Worm (Caenorhabditis elegans) whole organism, mixed stage, embryonic: Measurements from ENCODE around the gene C23H4.8.

ENCODE experiments used
- M03D4.4 ChIP-seq: sonication (generic microtip); optimal IDR thresholded peaks from 2 replicates; lab custom pipeline; 2017; ENCODE audit warnings: mild to moderate bottlenecking, missing genetic modification characterization, missing compliant biosample characterization
- bed-3 ChIP-seq: fragments of 200-800 bp; sonication (Bioruptor generic); optimal IDR thresholded peaks from 3 replicates; lab custom pipeline; 2018; ENCODE audit warnings: mild to moderate bottlenecking, missing genetic modification characterization, moderate library complexity, missing compliant biosample characterization
- blmp-1 ChIP-seq: fragments of 150-350 bp; optimal IDR thresholded peaks from 2 replicates; lab custom pipeline; 2014; ENCODE audit warnings: missing biosample characterization, missing genetic modification characterization
- ceh-39 ChIP-seq: fragments of 150-350 bp; optimal IDR thresholded peaks from 2 replicates; lab custom pipeline; 2014; ENCODE audit warnings: missing biosample characterization, missing genetic modification characterization
- ceh-43 ChIP-seq: fragments of 200-800 bp; sonication (Bioruptor generic); optimal IDR thresholded peaks from 2 replicates; lab custom pipeline; 2018; ENCODE audit warnings: mild to moderate bottlenecking, missing genetic modification characterization, moderate library complexity, missing compliant biosample characterization
- cnd-1 ChIP-seq: fragments of 200-800 bp; sonication (Bioruptor generic); optimal IDR thresholded peaks from 2 replicates; lab custom pipeline; 2018; ENCODE audit warnings: mild to moderate bottlenecking, missing genetic modification characterization, missing compliant biosample characterization
- drap-1 ChIP-seq: fragments of 200-800 bp; sonication (Bioruptor generic); optimal IDR thresholded peaks from 3 replicates; lab custom pipeline; 2018; ENCODE audit warnings: mild to moderate bottlenecking, missing genetic modification characterization, missing compliant biosample characterization
- elt-1 ChIP-seq: sonication (generic microtip); optimal IDR thresholded peaks from 2 replicates; lab custom pipeline; 2017; ENCODE audit warnings: missing genetic modification characterization, mild to moderate bottlenecking, missing compliant biosample characterization, antibody characterized with exemption, moderate library complexity, borderline replicate concordance; ENCODE audit not compliant: insufficient read depth
- flh-1 ChIP-seq: fragments of 200-800 bp; sonication (Bioruptor generic); optimal IDR thresholded peaks from 2 replicates; lab custom pipeline; 2018; ENCODE audit warnings: mild to moderate bottlenecking, missing genetic modification characterization, moderate library complexity, missing compliant biosample characterization
- ham-2 ChIP-seq: fragments of 200-800 bp; sonication (Bioruptor generic); optimal IDR thresholded peaks from 2 replicates; lab custom pipeline; 2018; ENCODE audit warnings: mild to moderate bottlenecking, missing genetic modification characterization, missing compliant biosample characterization
- hlh-1 ChIP-seq: fragments of 150-350 bp; optimal IDR thresholded peaks from 2 replicates; lab custom pipeline; 2014; ENCODE audit warnings: missing biosample characterization, missing genetic modification reagents, missing genetic modification characterization
- lin-13 ChIP-seq: fragments of 150-350 bp; optimal IDR thresholded peaks from 2 replicates; lab custom pipeline; 2014; ENCODE audit warnings: missing biosample characterization, missing genetic modification characterization
- lin-32 ChIP-seq: fragments of 200-800 bp; sonication (Bioruptor generic); optimal IDR thresholded peaks from 2 replicates; lab custom pipeline; 2018; ENCODE audit warnings: mild to moderate bottlenecking, missing genetic modification characterization, missing compliant biosample characterization
- mab-5 ChIP-seq: fragments of 150-350 bp; optimal IDR thresholded peaks from 2 replicates; lab custom pipeline; 2014; ENCODE audit warnings: missing biosample characterization, missing genetic modification characterization
- mep-1 ChIP-seq: fragments of 150-350 bp; optimal IDR thresholded peaks from 2 replicates; lab custom pipeline; 2017; ENCODE audit warnings: missing biosample characterization, missing genetic modification reagents, missing genetic modification characterization, inconsistent platforms
- mls-2 ChIP-seq: sonication (generic microtip); optimal IDR thresholded peaks from 2 replicates; lab custom pipeline; 2016; ENCODE audit warnings: mild to moderate bottlenecking, missing genetic modification characterization, moderate library complexity, missing compliant biosample characterization
- nhr-12 ChIP-seq: fragments of 150-350 bp; optimal IDR thresholded peaks from 2 replicates; lab custom pipeline; 2014; ENCODE audit warnings: missing biosample characterization, missing genetic modification characterization
- nhr-2 ChIP-seq: fragments of 150-350 bp; optimal IDR thresholded peaks from 2 replicates; lab custom pipeline; 2014; ENCODE audit warnings: missing biosample characterization, missing genetic modification characterization
- nhr-237 ChIP-seq: fragments of 150-350 bp; optimal IDR thresholded peaks from 2 replicates; lab custom pipeline; 2014; ENCODE audit warnings: missing biosample characterization, missing genetic modification characterization
- pha-4 ChIP-seq: fragments of 150-350 bp; optimal IDR thresholded peaks from 2 replicates; lab custom pipeline; 2018; ENCODE audit warnings: missing biosample characterization, missing genetic modification reagents, missing genetic modification characterization
- sem-2 ChIP-seq: fragments of 200-800 bp; sonication (Bioruptor generic); optimal IDR thresholded peaks from 2 replicates; lab custom pipeline; 2018; ENCODE audit warnings: mild to moderate bottlenecking, missing genetic modification characterization, missing compliant biosample characterization
- snpc-4 ChIP-seq: fragments of 150-350 bp; optimal IDR thresholded peaks from 2 replicates; lab custom pipeline; 2014; ENCODE audit warnings: missing biosample characterization, missing genetic modification characterization
- sptf-1 ChIP-seq: sonication (generic microtip); optimal IDR thresholded peaks from 2 replicates; lab custom pipeline; 2017; ENCODE audit warnings: mild to moderate bottlenecking, missing genetic modification characterization, moderate library complexity, missing compliant biosample characterization
- tbx-8 ChIP-seq: fragments of 200-800 bp; sonication (Bioruptor generic); optimal IDR thresholded peaks from 2 replicates; lab custom pipeline; 2018; ENCODE audit warnings: mild to moderate bottlenecking, missing genetic modification characterization, moderate library complexity, missing compliant biosample characterization
- unc-120 ChIP-seq: sonication (generic microtip); optimal IDR thresholded peaks from 2 replicates; lab custom pipeline; 2017; ENCODE audit warnings: missing genetic modification characterization, missing compliant biosample characterization; ENCODE audit not compliant: poor library complexity, severe bottlenecking
- unc-39 ChIP-seq: fragments of 150-350 bp; optimal IDR thresholded peaks from 2 replicates; lab custom pipeline; 2014; ENCODE audit warnings: missing biosample characterization, missing genetic modification characterization
- unc-62 ChIP-seq: fragments of 150-350 bp; optimal IDR thresholded peaks from 2 replicates; lab custom pipeline; 2014; ENCODE audit warnings: missing biosample characterization, missing genetic modification reagents, missing genetic modification characterization
- zip-8 ChIP-seq: fragments of 150-350 bp; optimal IDR thresholded peaks from 2 replicates; lab custom pipeline; 2014; ENCODE audit warnings: missing biosample characterization, missing genetic modification characterization
- ztf-11 ChIP-seq: fragments of 150-350 bp; optimal IDR thresholded peaks from 2 replicates; lab custom pipeline; 2014; ENCODE audit warnings: missing biosample characterization, missing genetic modification characterization

The C23H4.8 gene

ce11 chrX:12172482-12173134, 44.4 kb upstream of the C23H4.8 start:
- peak; percentile 59 for TF ChIP-seq lin-32 (GFP tag; lab: Kevin White, UChicago)
- no peak for TF ChIP-seq unc-39 (tag; lab: Kevin White, UChicago)
- no peak for TF ChIP-seq ham-2 (GFP tag; lab: Kevin White, UChicago)
- TF ChIP-seq bed-3 (GFP tag; lab: Kevin White, UChicago), result no peak
- TF ChIP-seq unc-62 (GFP tag; lab: Kevin White, UChicago), result peak; percentile 18
- no peak for TF ChIP-seq M03D4.4 (tag; lab: Kevin White, UChicago)
- TF ChIP-seq blmp-1 (tag; lab: Kevin White, UChicago), result no peak
- peak; percentile 28 for TF ChIP-seq nhr-2 (tag; lab: Kevin White, UChicago)
- TF ChIP-seq snpc-4 (tag; lab: Kevin White, UChicago), result no peak
- no peak for TF ChIP-seq nhr-12
- no peak for TF ChIP-seq ceh-39
- no peak for TF ChIP-seq drap-1 (GFP tag; lab: Kevin White, UChicago)
- TF ChIP-seq hlh-1, result no peak
- TF ChIP-seq flh-1 (GFP tag; lab: Kevin White, UChicago), result no peak
- TF ChIP-seq tbx-8, result no peak
- no peak for TF ChIP-seq sptf-1 (tag; lab: Kevin White, UChicago)
- peak; percentile 92 for TF ChIP-seq elt-1 (tag; lab: Kevin White, UChicago)

ce11 chrX:12173989-12174388, 43.1 kb upstream of the C23H4.8 start:
- TF ChIP-seq pha-4 (tag; lab: Kevin White, UChicago) (no peak), flh-1 (GFP tag; lab: Kevin White, UChicago) (no peak), lin-13 (tag; lab: Kevin White, UChicago) (no peak), nhr-237 (tag; lab: Kevin White, UChicago) (no peak), ztf-11 (tag; lab: Kevin White, UChicago) (no peak), bed-3 (GFP tag; lab: Kevin White, UChicago) (no peak), cnd-1 (tag; lab: Kevin White, UChicago) (no peak), unc-120 (tag; lab: Kevin White, UChicago) (no peak), ceh-43 (GFP tag; lab: Kevin White, UChicago) (no peak), ham-2 (GFP tag; lab: Kevin White, UChicago) (no peak), zip-8 (tag; lab: Kevin White, UChicago) (no peak), unc-39 (tag; lab: Kevin White, UChicago) (no peak), lin-32 (GFP tag; lab: Kevin White, UChicago) (no peak), mls-2 (tag; lab: Kevin White, UChicago) (no peak), mep-1 (tag; lab: Kevin White, UChicago) (no peak), sem-2 (GFP tag; lab: Kevin White, UChicago) (no peak), sptf-1 (tag; lab: Kevin White, UChicago) (no peak)

ce11 chrX:12174686-12175404, 42.2 kb upstream of the C23H4.8 start:
- TF ChIP-seq zip-8 (tag; lab: Kevin White, UChicago), result no peak
- peak; percentile 23 for TF ChIP-seq pha-4 (tag; lab: Kevin White, UChicago)

- TF ChIP-seq tbx-8 (no peak), unc-120 (tag; lab: Kevin White, UChicago) (peak; percentile 70), pha-4 (tag; lab: Kevin White, UChicago) (peak; percentile 40), mab-5 (no peak), hlh-1 (peak; percentile 20), sem-2 (GFP tag; lab: Kevin White, UChicago) (no peak)
These were observed 41.3 kb upstream of the C23H4.8 start for ce11 chrX:12175667-12176278.
